Worm (Caenorhabditis elegans): ENCODE results near the gene idpc-2.

- TF ChIP-seq tra-4 (tag; optimal IDR thresholded peaks at IDR 0.05): no peak
- TF ChIP-seq ama-1 (optimal IDR thresholded peaks at IDR 0.05): no peak
- TF ChIP-seq hnd-1 (tag; optimal IDR thresholded peaks at IDR 0.05): no peak
- no peak for TF ChIP-seq ceh-13 (GFP tag; optimal IDR thresholded peaks at IDR 0.05)
- no peak for TF ChIP-seq hmg-4 (GFP tag; optimal IDR thresholded peaks at IDR 0.05)
- no peak for TF ChIP-seq tbx-11 (GFP tag; IDR thresholded peaks at IDR 0.05)
- TF ChIP-seq sea-1 (GFP tag; conservative IDR thresholded peaks at IDR 0.05): no peak
- no peak for TF ChIP-seq hmbx-1 (tag; optimal IDR thresholded peaks at IDR 0.05)
- TF ChIP-seq scrt-1 (GFP tag; IDR thresholded peaks at IDR 0.05): no peak
- TF ChIP-seq ets-7 (tag; optimal IDR thresholded peaks at IDR 0.05): no peak
- no peak for TF ChIP-seq tbx-37 (GFP tag; conservative IDR thresholded peaks at IDR 0.05)
- TF ChIP-seq B0310.2 (tag; optimal IDR thresholded peaks at IDR 0.05): no peak
- TF ChIP-seq flt-1 (GFP tag; IDR thresholded peaks at IDR 0.05): no peak
- no peak for TF ChIP-seq pes-1 (GFP tag; IDR thresholded peaks at IDR 0.05)
These were observed 12.6 kb downstream of the idpc-2 start for ce11 chrV:8608483-8608882.

All from whole organism, early embryonic.